Worm (Caenorhabditis elegans): ENCODE measurements around the gene F59A6.12.

- TF ChIP-seq pag-3 (tag; optimal IDR thresholded peaks at IDR 0.05; ENCODE audit: borderline replicate concordance): no peak
- no peak for TF ChIP-seq pha-4 (tag; optimal IDR thresholded peaks at IDR 0.05)
- TF ChIP-seq ets-4 (tag; optimal IDR thresholded peaks at IDR 0.05): no peak
- no peak for TF ChIP-seq pat-9 (tag; optimal IDR thresholded peaks at IDR 0.05)
- TF ChIP-seq pqm-1 (tag; optimal IDR thresholded peaks at IDR 0.05): no peak
- TF ChIP-seq dmd-4 (tag; optimal IDR thresholded peaks at IDR 0.05; ENCODE audit: borderline replicate concordance): no peak
- no peak for TF ChIP-seq ama-1 (optimal IDR thresholded peaks at IDR 0.05)
Measured at ce11 chrII:5022381-5022855, 10.5 kb upstream of the F59A6.12 start, which contains the start of the genes nsy-1 and F59A6.13.
